Worm (Caenorhabditis elegans) whole organism, midembryonic: ENCODE results near the gene T11F9.7.
"Not testable (repeated sequence)": the region's sequence is repeated elsewhere in the genome, so short reads cannot be mapped to it uniquely, and the experiment has no call there.

Source experiments
- T22C8.4 ChIP-seq: fragments of 200-800 bp; sonication (Bioruptor generic); IDR thresholded peaks from 2 replicates; pipeline ENCODE4 v1.3.6; 2022; ENCODE audit warnings: missing genetic modification characterization, missing compliant biosample characterization
- cog-1 ChIP-seq: sonication (generic microtip); optimal IDR thresholded peaks from 2 replicates; lab custom pipeline; 2016; ENCODE audit warnings: missing genetic modification characterization, missing compliant biosample characterization
- flt-1 ChIP-seq: fragments of 200-800 bp; sonication (Bioruptor generic); IDR thresholded peaks from 2 replicates; pipeline ENCODE4 v1.3.6; 2022; ENCODE audit warnings: missing genetic modification characterization, missing compliant biosample characterization
- klf-2 ChIP-seq: fragments of 200-800 bp; sonication (Bioruptor generic); conservative IDR thresholded peaks from 2 replicates; pipeline ENCODE4 v1.3.6; 2022; ENCODE audit warnings: missing genetic modification reagents, missing genetic modification characterization, missing compliant biosample characterization
- med-1 ChIP-seq: sonication (generic microtip); optimal IDR thresholded peaks from 2 replicates; lab custom pipeline; 2017; ENCODE audit warnings: missing genetic modification characterization, mild to moderate bottlenecking, missing compliant biosample characterization, antibody characterized with exemption, missing genetic modification reagents; ENCODE audit not compliant: insufficient read depth
- ref-1 ChIP-seq: fragments of 200-800 bp; sonication (Bioruptor generic); conservative IDR thresholded peaks from 2 replicates; pipeline ENCODE4 v1.3.6; 2022; ENCODE audit warnings: missing genetic modification reagents, missing genetic modification characterization, missing compliant biosample characterization
- tab-1 ChIP-seq: fragments of 200-800 bp; sonication (Bioruptor generic); IDR thresholded peaks from 2 replicates; pipeline ENCODE4 v1.3.6; 2022; ENCODE audit warnings: missing genetic modification characterization, missing compliant biosample characterization
- ztf-23 ChIP-seq: fragments of 200-800 bp; sonication (Bioruptor generic); IDR thresholded peaks from 2 replicates; pipeline ENCODE4 v1.3.6; 2022; ENCODE audit warnings: missing genetic modification reagents, missing genetic modification characterization, missing compliant biosample characterization
- ztf-29 ChIP-seq: fragments of 200-800 bp; sonication (Bioruptor generic); IDR thresholded peaks from 2 replicates; pipeline ENCODE4 v1.3.6; 2022; ENCODE audit warnings: missing genetic modification reagents, missing genetic modification characterization, missing compliant biosample characterization

T11F9.7 gene

DNA sequence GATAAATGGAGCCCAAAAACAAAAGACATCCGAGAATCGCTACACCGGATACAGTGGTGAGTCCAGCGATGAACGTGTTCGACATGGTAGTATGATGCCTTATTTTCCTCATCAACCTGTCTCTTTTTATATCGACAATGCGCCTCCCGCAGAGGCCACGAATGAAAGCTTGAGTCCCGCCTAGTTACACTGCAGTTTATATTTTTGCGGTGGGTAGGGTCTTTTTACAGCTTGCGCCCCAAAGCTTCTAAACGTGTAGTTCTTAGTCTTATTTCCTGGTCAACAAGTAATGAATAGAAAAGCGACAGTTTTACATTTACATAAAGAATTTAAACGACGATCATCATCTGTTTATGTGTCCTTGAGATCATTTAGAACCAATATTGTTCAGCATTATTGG is 25.5 kb upstream of the T11F9.7 start, which contains the start of gene col-156:
TSS of gene col-156 (minus strand) at position 101 of the 400 bp plus-strand sequence.
- no peak for TF ChIP-seq med-1 (GFP tag; lab: Kevin White, UChicago)
- no peak for TF ChIP-seq ref-1 (GFP tag; lab: Robert Waterston, UW)
- TF ChIP-seq flt-1: no peak
- TF ChIP-seq ztf-23 (GFP tag; lab: Robert Waterston, UW): no peak

DNA sequence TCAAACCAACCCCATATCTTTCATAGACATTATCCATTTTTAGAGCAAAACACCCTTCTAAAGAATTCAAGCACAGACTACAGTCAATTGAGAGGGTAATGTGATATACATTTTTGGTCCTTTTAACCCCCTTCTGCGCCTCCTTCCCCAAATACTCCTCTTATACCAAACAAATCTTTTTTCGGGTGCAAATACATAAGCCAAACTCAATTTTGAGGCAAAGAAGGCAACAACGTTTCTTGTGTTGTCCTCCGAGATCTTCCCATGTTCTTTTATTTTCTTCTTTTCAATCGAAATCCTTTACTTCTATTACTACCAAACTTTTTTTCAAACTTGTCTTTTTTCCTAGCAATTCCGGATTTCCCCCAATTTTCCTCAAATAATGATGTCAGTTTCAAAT is 20.8 kb upstream of the T11F9.7 start:
- TF ChIP-seq klf-2 (GFP tag; lab: Robert Waterston, UW) (no peak), ztf-29 (no peak), T22C8.4 (GFP tag; lab: Robert Waterston, UW) (no peak), flt-1 (no peak), tab-1 (GFP tag; lab: Robert Waterston, UW) (no peak), ztf-23 (GFP tag; lab: Robert Waterston, UW) (no peak), med-1 (GFP tag; lab: Kevin White, UChicago) (no peak), ref-1 (GFP tag; lab: Robert Waterston, UW) (no peak), cog-1 (tag; lab: Kevin White, UChicago) (no peak)

DNA sequence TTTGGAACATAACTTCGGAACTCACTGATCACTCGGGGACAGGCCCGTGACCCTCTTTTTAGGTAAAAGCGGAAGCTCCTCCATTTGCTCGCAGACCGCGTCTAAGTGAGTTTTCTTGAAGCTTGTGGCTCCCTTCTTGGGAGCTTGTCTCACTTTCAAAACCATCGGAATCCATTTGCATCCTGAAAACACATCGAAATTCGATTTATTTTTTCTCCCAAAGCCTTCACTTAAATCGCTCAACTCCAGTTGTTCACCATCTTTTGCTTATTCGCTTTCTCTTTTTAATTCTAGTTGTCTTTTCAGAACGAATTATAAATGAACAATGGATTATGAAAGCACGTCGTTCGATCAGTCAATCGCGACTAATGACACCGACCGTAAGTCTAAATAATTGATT is 16.5 kb upstream of the T11F9.7 start, which contains the start of gene T11F9.1:
TSS of gene T11F9.1 (plus strand) at position 301 of the 400 bp plus-strand sequence.
- TF ChIP-seq T22C8.4 (GFP tag; lab: Robert Waterston, UW): no peak
- no peak for TF ChIP-seq ztf-29
- no peak for TF ChIP-seq cog-1 (tag; lab: Kevin White, UChicago)

DNA sequence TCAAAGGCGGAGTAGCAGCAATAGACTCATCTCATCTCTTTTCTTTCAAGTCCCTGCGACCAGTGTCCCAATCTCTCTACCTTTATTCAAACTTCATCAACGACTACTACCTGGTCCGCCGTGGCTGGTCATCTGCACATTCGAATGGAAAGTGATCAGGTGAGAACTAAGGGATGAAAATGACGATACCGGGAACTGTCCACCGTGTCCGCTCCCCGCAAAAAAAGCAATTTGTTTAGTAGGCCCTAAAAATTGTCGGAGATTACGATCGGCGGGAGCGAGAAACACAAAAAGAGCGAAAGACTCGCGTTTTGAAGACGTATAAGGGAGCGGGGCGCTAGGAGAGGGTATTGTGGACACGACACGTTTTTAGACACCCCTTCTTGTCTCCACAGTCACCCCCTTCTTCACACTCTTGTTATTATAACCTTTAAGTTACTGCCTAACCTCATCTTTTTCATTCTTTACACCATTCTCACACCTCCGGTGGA is 12.7 kb upstream of the T11F9.7 start, which contains the start of gene zipt-16:
TSS of gene zipt-16 (plus strand) at position 51 of the 491 bp plus-strand sequence.
- TF ChIP-seq T22C8.4 (GFP tag; lab: Robert Waterston, UW): no peak
- TF ChIP-seq cog-1 (tag; lab: Kevin White, UChicago): no peak
- TF ChIP-seq med-1 (GFP tag; lab: Kevin White, UChicago): no peak
- no peak for TF ChIP-seq tab-1 (GFP tag; lab: Robert Waterston, UW)
- no peak for TF ChIP-seq klf-2 (GFP tag; lab: Robert Waterston, UW)
- no peak for TF ChIP-seq ztf-29
- TF ChIP-seq ref-1 (GFP tag; lab: Robert Waterston, UW): no peak
- no peak for TF ChIP-seq ztf-23 (GFP tag; lab: Robert Waterston, UW)
- TF ChIP-seq flt-1: no peak

DNA sequence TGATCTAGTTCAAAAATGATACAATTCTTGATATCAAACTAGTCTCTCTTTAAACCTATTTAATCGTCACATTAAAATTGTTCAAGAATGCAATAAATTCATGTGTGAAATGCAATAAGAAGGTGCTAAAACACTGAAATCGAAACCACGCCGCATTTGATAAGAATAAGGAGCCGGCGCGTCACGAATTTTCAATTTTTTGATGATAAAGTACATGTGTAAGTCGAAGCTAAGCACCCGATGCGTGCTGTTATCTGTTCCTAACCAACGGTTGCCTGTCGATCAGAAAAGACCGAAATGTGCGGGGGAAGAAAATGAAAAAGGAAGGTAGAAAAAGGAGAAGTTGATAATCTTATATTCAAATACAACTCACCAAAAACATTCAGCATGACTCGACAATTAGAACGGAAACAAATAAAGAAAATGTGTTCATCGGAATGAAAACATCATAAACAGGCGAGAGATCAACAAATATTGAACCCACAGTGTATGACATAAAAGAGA is 5.5 kb upstream of the T11F9.7 start, which contains the start of gene aat-6:
TSS of gene aat-6 (minus strand) at position 454 of the 504 bp plus-strand sequence.
- TF ChIP-seq ztf-29 (no peak), med-1 (GFP tag; lab: Kevin White, UChicago) (no peak), ref-1 (GFP tag; lab: Robert Waterston, UW) (no peak), klf-2 (GFP tag; lab: Robert Waterston, UW) (no peak), ztf-23 (GFP tag; lab: Robert Waterston, UW) (no peak), cog-1 (tag; lab: Kevin White, UChicago) (no peak), flt-1 (no peak), tab-1 (GFP tag; lab: Robert Waterston, UW) (no peak), T22C8.4 (GFP tag; lab: Robert Waterston, UW) (no peak)

DNA sequence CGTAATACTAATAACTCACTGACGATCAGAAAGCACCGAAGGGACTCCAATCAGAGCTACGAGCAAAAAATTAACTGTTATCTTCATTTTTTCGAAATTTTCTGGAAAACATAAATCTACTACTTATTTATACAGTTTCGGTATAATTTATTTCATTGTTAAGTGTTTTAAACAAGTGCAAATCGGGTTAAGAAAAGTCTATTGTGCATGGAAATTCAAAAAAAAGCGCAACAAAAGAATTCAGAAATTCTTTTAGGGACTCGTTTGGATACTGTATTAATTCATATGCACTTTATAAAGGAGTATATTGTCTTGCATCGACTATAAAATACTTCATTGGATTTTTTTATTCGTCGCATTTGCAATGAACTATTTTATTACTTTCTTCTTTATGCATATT is 3.5 kb upstream of the T11F9.7 start, which contains the start of the genes nas-20 and nas-21:
TSS of gene nas-20 (minus strand) at position 101 of the 400 bp plus-strand sequence.
TSS of gene nas-21 (plus strand) at position 356 of the 400 bp plus-strand sequence.
- no peak for TF ChIP-seq ref-1 (GFP tag; lab: Robert Waterston, UW)
- no peak for TF ChIP-seq tab-1 (GFP tag; lab: Robert Waterston, UW)
- TF ChIP-seq T22C8.4 (GFP tag; lab: Robert Waterston, UW): no peak
- no peak for TF ChIP-seq cog-1 (tag; lab: Kevin White, UChicago)
- TF ChIP-seq klf-2 (GFP tag; lab: Robert Waterston, UW): no peak
- TF ChIP-seq ztf-29: no peak
- TF ChIP-seq med-1 (GFP tag; lab: Kevin White, UChicago): no peak
- TF ChIP-seq flt-1: no peak
- no peak for TF ChIP-seq ztf-23 (GFP tag; lab: Robert Waterston, UW)

DNA sequence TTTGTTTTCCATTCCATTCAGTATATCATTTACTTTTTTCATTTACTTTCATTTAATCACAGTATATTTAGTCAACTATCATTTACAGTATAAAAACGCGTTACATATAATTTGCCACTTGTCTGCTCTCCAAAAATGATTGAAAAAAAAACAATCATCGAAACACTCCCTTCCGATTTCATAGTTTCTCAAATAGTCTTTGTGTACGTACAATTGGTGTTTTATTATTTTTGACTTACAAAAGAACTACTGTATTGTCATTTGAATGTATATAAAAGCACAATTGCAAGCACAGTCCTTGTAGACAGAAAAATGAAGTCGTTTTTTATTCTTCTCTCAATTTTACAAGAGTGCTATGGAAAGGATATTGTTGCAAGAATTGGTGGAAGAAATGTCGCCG is 1.3 kb upstream of the T11F9.7 start, which contains the start of gene nas-22:
TSS of gene nas-22 (plus strand) at position 301 of the 400 bp plus-strand sequence.
- no peak for TF ChIP-seq T22C8.4 (GFP tag; lab: Robert Waterston, UW)
- no peak for TF ChIP-seq cog-1 (tag; lab: Kevin White, UChicago)

DNA sequence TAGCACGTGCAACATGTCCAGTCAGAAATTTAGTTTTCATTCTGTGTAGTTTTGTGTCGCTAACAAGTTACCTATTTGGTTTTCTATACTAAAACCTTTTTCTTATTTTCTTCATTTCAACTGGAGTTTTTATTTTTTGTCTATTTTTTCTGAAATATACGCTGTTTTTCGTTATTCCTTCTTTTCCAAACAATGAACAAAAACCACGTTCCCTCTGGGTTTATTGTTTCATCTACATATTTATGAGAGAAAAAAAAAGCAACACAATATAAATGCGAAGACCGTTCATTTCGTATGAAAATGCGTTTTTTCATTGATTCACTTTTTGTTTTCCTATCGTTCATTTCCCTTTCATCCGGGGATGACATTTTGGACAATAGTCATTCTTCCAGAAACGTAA is 3.7 kb downstream of the T11F9.7 start, which contains the start of gene T11F9.22:
TSS of gene T11F9.22 (plus strand) at position 301 of the 400 bp plus-strand sequence.
- TF ChIP-seq T22C8.4 (GFP tag; lab: Robert Waterston, UW): no peak
- no peak for TF ChIP-seq tab-1 (GFP tag; lab: Robert Waterston, UW)

DNA sequence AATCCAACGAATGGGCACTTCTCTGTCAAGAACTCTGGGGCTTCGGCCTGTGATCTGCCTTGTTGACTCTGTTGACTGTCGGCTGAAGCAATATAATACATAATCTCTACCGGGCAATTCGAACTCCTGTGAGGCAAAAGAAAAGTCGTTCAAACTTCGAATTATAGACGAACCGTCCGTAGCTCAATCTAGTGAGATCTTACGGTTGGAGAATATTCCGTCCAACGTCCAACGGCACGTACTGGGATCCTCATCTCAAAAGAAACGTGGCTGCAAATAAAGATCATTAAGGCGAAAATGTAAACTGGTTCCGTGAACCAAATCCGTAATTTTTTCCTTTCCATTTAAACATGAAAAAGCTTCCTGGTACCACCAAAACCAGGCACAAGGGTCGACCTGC is 5.0 kb downstream of the T11F9.7 start, which contains the start of gene T11F9.14:
TSS of gene T11F9.14 (minus strand) at position 101 of the 400 bp plus-strand sequence.
- not testable (repeated sequence) for TF ChIP-seq tab-1 (GFP tag; lab: Robert Waterston, UW); med-1 (GFP tag; lab: Kevin White, UChicago); ztf-29

DNA sequence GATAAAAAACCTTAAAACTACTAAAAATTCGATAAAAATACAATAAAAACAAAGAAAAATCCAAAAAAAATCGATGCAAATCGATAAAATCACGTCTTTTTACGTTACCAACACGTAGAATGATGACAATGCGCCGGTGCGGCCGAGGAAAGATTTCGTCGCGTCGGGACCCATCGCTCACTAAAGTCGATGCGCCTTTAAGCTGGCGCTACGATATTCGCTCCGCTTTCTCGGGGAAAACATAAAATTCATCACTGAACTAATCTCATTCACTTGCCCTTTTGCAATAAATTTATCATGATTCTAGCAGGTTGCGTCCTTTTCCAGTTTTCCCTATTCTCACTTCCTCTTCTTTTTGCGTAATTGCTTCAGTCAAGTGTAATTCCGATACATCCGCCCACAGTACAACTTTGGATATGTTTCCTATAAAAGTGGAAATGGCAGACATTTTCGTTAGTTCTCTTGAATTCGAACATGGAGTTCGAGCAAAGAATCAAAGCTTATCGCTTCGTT is 7.9 kb downstream of the T11F9.7 start, which contains the start of gene col-157:
TSS of gene col-157 (plus strand) at position 463 of the 513 bp plus-strand sequence.
- TF ChIP-seq klf-2 (GFP tag; lab: Robert Waterston, UW); med-1 (GFP tag; lab: Kevin White, UChicago); flt-1: not testable (repeated sequence)
